Worm (Caenorhabditis elegans): ENCODE data around the gene tank-1.

The tank-1 gene

DNA sequence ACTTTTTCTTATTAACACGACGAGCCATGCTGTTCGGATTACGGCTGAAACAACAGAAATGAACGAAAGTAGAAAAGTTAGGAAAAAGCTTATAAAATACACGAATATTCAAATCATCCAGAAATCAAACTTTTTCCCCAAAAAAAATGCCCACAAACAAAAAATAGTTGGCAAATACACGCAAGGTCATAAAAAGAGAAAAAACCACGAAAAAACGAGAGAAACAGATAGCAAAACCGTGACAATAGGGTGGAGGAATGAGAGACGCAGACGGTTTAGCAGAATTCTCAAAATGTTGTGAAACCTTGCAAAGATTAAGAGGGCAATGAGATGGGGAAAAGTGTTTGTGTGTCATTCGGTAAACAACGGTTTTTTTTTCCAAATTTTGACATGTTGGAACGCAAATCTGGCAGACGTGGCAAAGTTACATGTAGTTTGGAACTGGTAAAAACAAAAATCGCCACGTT lies at the start of gene tank-1:
tank-1 (minus strand) TSS at position 51 of the 467 bp plus-strand sequence.
- TF ChIP-seq dmd-6 (GFP tag; IDR thresholded peaks at IDR 0.05) (peak; percentile 41; the same call in 1 of the 2 replicates), mdl-1 (tag; optimal IDR thresholded peaks at IDR 0.05) (peak in 1 of 2 experiments; percentile 29), nhr-111 (GFP tag; optimal IDR thresholded peaks at IDR 0.05) (no peak), daf-16 (GFP tag; optimal IDR thresholded peaks at IDR 0.05) (peak in 1 of 2 experiments; percentile 20), daf-16 (tag; optimal IDR thresholded peaks at IDR 0.05) (no peak), lin-39 (tag; optimal IDR thresholded peaks at IDR 0.05) (no peak), mes-2 (tag; optimal IDR thresholded peaks at IDR 0.05; ENCODE audit: poor library complexity, severe bottlenecking) (peak; percentile 14), php-3 (GFP tag; IDR thresholded peaks at IDR 0.05) (0 out of 2 replicates have a peak, but pooled peaks have one; percentile 30), hlh-11 (tag; optimal IDR thresholded peaks at IDR 0.05) (peak; percentile 19), nhr-25 (tag; optimal IDR thresholded peaks at IDR 0.05; ENCODE audit: borderline replicate concordance, insufficient read depth) (peak; percentile 14), pha-4 (GFP tag; IDR thresholded peaks at IDR 0.05) (no peak), pha-4 (tag; optimal IDR thresholded peaks at IDR 0.05) (peak; percentile 27), nhr-77 (tag; optimal IDR thresholded peaks at IDR 0.05) (peak; percentile 26), nhr-28 (tag; optimal IDR thresholded peaks at IDR 0.05) (peak; percentile 34), aha-1 (tag) (peak; percentile 93), hmg-1.1 (GFP tag; IDR thresholded peaks at IDR 0.05) (peak; percentile 46; the same call in 1 of the 2 replicates), ZK546.5 (tag; optimal IDR thresholded peaks at IDR 0.05) (no peak)

DNA sequence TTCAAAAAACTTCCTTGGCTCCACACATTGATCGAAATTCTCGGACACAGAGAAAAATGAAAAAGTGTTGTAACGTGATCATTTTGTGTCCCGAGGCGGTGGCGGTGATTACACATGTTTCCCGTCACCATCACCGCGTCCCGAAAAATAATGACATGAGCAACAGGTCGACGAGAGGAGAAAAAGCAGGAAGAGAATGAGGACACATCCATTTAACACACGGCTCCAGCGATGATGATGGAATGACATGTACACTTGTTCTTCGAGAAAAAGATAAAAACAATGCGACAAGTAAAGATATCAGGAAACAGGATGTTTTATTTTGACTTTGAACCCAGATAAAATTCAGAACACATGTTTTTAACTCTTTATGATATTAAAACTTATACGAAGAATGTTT lies 41.8 kb upstream of the tank-1 start:
- TF ChIP-seq nhr-41 (GFP tag; IDR thresholded peaks at IDR 0.05) (no peak), aha-1 (tag) (peak; percentile 89), skn-1 (tag; optimal IDR thresholded peaks at IDR 0.05) (no peak), unc-62 (GFP tag; optimal IDR thresholded peaks at IDR 0.05 in 1 of 2) (peak in 1 of 2 experiments; percentile 49), unc-62 (tag; optimal IDR thresholded peaks at IDR 0.05) (no peak), hlh-30 (tag; optimal IDR thresholded peaks at IDR 0.05; ENCODE audit: insufficient read depth) (peak; percentile 23), lin-39 (tag; optimal IDR thresholded peaks at IDR 0.05) (no peak), madf-9 (GFP tag; conservative IDR thresholded peaks at IDR 0.05) (no peak), rbr-2 (tag; optimal IDR thresholded peaks at IDR 0.05) (no peak), daf-16 (GFP tag; optimal IDR thresholded peaks at IDR 0.05) (peak in 1 of 2 experiments; percentile 40), daf-16 (tag; optimal IDR thresholded peaks at IDR 0.05) (no peak), pha-4 (GFP tag; IDR thresholded peaks at IDR 0.05) (no peak), pha-4 (tag; optimal IDR thresholded peaks at IDR 0.05) (no peak)

DNA sequence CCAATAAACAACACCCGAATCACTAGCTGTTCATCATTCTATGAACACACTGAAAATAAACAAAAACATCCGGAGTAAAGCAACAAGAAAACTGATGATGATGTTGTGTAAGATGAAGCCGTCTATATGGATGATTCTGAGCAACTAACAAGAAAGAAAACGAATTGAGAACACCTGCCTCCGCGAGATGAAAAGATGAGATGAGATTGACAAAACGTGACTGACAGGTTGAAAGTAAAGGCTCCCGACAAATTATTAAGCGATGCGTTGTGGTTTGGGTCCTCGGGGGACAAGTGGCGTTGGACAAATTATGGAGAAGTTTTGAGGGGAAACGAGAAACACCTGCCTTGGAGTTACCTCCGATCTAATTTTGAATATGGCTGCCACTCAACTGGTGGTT lies 40.6 kb upstream of the tank-1 start:
- TF ChIP-seq lin-15B (tag; optimal IDR thresholded peaks at IDR 0.05): no peak
- TF ChIP-seq aha-1 (tag): peak; percentile 33
- TF ChIP-seq daf-16 (GFP tag; optimal IDR thresholded peaks at IDR 0.05): peak in 1 of 2 experiments; percentile 53
- TF ChIP-seq daf-16 (tag; optimal IDR thresholded peaks at IDR 0.05): no peak
- TF ChIP-seq lin-38 (GFP tag; IDR thresholded peaks at IDR 0.05): no peak
- no peak for TF ChIP-seq nhr-76 (tag; optimal IDR thresholded peaks at IDR 0.05)
- no peak for TF ChIP-seq lin-29 (GFP tag; IDR thresholded peaks at IDR 0.05)
- TF ChIP-seq unc-62 (GFP tag; optimal IDR thresholded peaks at IDR 0.05 in 1 of 2): peak in 1 of 2 experiments; percentile 83
- no peak for TF ChIP-seq unc-62 (tag; optimal IDR thresholded peaks at IDR 0.05)
- no peak for TF ChIP-seq ceh-28 (tag; optimal IDR thresholded peaks at IDR 0.05)

DNA sequence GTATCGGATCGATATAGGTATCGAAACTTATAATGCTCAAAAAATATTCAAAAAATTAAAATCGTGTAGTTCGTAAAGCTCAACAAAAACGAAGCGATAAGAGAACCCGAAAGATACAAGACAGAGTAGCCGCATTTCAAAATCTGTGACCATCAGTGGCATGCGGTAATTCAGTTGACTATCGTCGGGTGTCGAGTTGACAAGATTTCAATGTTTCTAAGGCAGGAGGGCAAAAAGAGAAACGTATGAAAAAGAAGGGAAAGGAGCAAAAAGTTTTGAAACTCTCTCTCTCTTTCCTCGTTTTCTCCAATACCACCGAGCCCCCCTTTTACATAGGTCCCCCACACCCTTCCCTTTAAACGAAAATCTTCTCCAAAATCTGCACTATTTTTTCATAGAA lies 36.3 kb upstream of the tank-1 start:
- TF ChIP-seq Y48G9A.11 (GFP tag; IDR thresholded peaks at IDR 0.05) (no peak), tra-1 (GFP tag; IDR thresholded peaks at IDR 0.05) (no peak), ceh-82 (tag; optimal IDR thresholded peaks at IDR 0.05) (no peak), dmd-8 (GFP tag; IDR thresholded peaks at IDR 0.05) (no peak), lin-38 (GFP tag; IDR thresholded peaks at IDR 0.05) (no peak), snpc-1.2 (GFP tag; IDR thresholded peaks at IDR 0.05) (no peak), skn-1 (tag; optimal IDR thresholded peaks at IDR 0.05) (no peak), F44E2.7 (GFP tag; IDR thresholded peaks at IDR 0.05) (no peak), snpc-4 (tag; optimal IDR thresholded peaks at IDR 0.05) (no peak), nhr-10 (tag; optimal IDR thresholded peaks at IDR 0.05) (no peak), aly-2 (tag; optimal IDR thresholded peaks at IDR 0.05) (no peak), egl-43 (GFP tag; IDR thresholded peaks at IDR 0.05) (no peak), mdt-29 (GFP tag; IDR thresholded peaks at IDR 0.05) (no peak), attf-4 (tag; optimal IDR thresholded peaks at IDR 0.05) (no peak), nhr-28 (tag; optimal IDR thresholded peaks at IDR 0.05) (no peak), duxl-1 (tag; optimal IDR thresholded peaks at IDR 0.05; ENCODE audit: poor library complexity) (no peak)
